Fruit fly (Drosophila melanogaster) whole organism, embryonic: Measurements from ENCODE around the gene CG18095.

Experiments
- Ada2b ChIP-seq: fragments of 200-800 bp; sonication (Bioruptor generic); IDR thresholded peaks from 2 replicates; pipeline ENCODE4 v1.3.6; 2022; ENCODE audit warnings: missing biosample characterization, missing genetic modification characterization
- Adf1 ChIP-seq: fragments of 200-800 bp; sonication (Bioruptor generic); IDR thresholded peaks from 2 replicates; pipeline ENCODE4 v1.3.6; 2022; ENCODE audit warnings: missing biosample characterization, missing genetic modification characterization
- Bteb2 ChIP-seq: fragments of 200-800 bp; sonication (Bioruptor generic); optimal IDR thresholded peaks from 2 replicates; lab custom pipeline; 2016; ENCODE audit warnings: missing biosample characterization, missing genetic modification characterization
- CG10209 ChIP-seq: fragments of 200-800 bp; sonication (Bioruptor generic); optimal IDR thresholded peaks from 3 replicates; lab custom pipeline; 2017; ENCODE audit warnings: missing biosample characterization, mild to moderate bottlenecking, missing genetic modification characterization, missing genetic modification reagents
- CG11560 ChIP-seq: fragments of 200-800 bp; sonication (Bioruptor generic); IDR thresholded peaks from 3 replicates; pipeline ENCODE4 v1.3.6; 2022; ENCODE audit warnings: missing biosample characterization, missing genetic modification characterization
- CG12659 ChIP-seq: fragments of 200-800 bp; sonication (Bioruptor generic); optimal IDR thresholded peaks from 3 replicates; lab custom pipeline; 2017; ENCODE audit warnings: mild to moderate bottlenecking, missing biosample characterization, missing genetic modification reagents, missing genetic modification characterization
- CG12744 ChIP-seq: fragments of 200-800 bp; sonication (Bioruptor generic); optimal IDR thresholded peaks from 2 replicates; lab custom pipeline; 2016; ENCODE audit warnings: missing biosample characterization, missing genetic modification characterization
- CG14710 ChIP-seq: fragments of 200-800 bp; sonication (Bioruptor generic); optimal IDR thresholded peaks from 3 replicates; lab custom pipeline; 2019; ENCODE audit warnings: missing biosample characterization, mild to moderate bottlenecking, missing genetic modification characterization, moderate library complexity
- CG16863 ChIP-seq: fragments of 200-800 bp; sonication (Bioruptor generic); optimal IDR thresholded peaks from 3 replicates; lab custom pipeline; 2016; ENCODE audit warnings: missing biosample characterization, missing genetic modification characterization
- CG31224 ChIP-seq: fragments of 200-800 bp; sonication (Bioruptor generic); IDR thresholded peaks from 2 replicates; pipeline ENCODE4 v1.3.6; 2022; ENCODE audit warnings: missing biosample characterization, missing genetic modification characterization
- CG31441 ChIP-seq: fragments of 200-800 bp; sonication (Bioruptor generic); IDR thresholded peaks from 2 replicates; pipeline ENCODE4 v1.3.6; 2022; ENCODE audit warnings: missing biosample characterization, missing genetic modification characterization
- CG32532 ChIP-seq: fragments of 200-800 bp; sonication (Bioruptor generic); IDR thresholded peaks from 2 replicates; pipeline ENCODE4 v1.3.6; 2022; ENCODE audit warnings: missing biosample characterization, missing genetic modification characterization
- CG32767 ChIP-seq: fragments of 200-800 bp; sonication (Bioruptor generic); IDR thresholded peaks from 2 replicates; pipeline ENCODE4 v1.3.6; 2022; ENCODE audit warnings: missing biosample characterization, missing genetic modification characterization
- CG3726 ChIP-seq: fragments of 200-800 bp; sonication (Bioruptor generic); IDR thresholded peaks from 3 replicates; pipeline ENCODE4, ENCODE4 v1.3.6; 2022; ENCODE audit warnings: missing biosample characterization, missing genetic modification characterization
- CG42726 ChIP-seq: fragments of 200-800 bp; sonication (Bioruptor generic); IDR thresholded peaks from 2 replicates; pipeline ENCODE4 v1.3.6; 2022; ENCODE audit warnings: missing biosample characterization, missing genetic modification characterization; ENCODE audit not compliant: partially characterized antibody
- CG4820 ChIP-seq: fragments of 200-800 bp; sonication (Bioruptor generic); optimal IDR thresholded peaks from 3 replicates; lab custom pipeline; 2016; ENCODE audit warnings: missing biosample characterization, missing genetic modification characterization
- CG6254 ChIP-seq: fragments of 200-800 bp; sonication (Bioruptor generic); optimal IDR thresholded peaks from 3 replicates; lab custom pipeline; 2017; ENCODE audit warnings: mild to moderate bottlenecking, missing biosample characterization, missing genetic modification reagents, missing genetic modification characterization
- CG7928 ChIP-seq: fragments of 200-800 bp; sonication (Bioruptor generic); optimal IDR thresholded peaks from 2 replicates; lab custom pipeline; 2017; ENCODE audit warnings: missing biosample characterization, mild to moderate bottlenecking, missing genetic modification characterization
- CG7963 ChIP-seq: fragments of 200-800 bp; sonication (Bioruptor generic); IDR thresholded peaks from 3 replicates; pipeline ENCODE4 v1.3.6; 2022; ENCODE audit warnings: missing biosample characterization, missing genetic modification characterization; ENCODE audit not compliant: partially characterized antibody
- CG8765 ChIP-seq: fragments of 200-800 bp; sonication (Bioruptor generic); IDR thresholded peaks from 2 replicates; pipeline ENCODE4 v1.3.6; 2022; ENCODE audit warnings: missing biosample characterization, missing genetic modification characterization
- Camta ChIP-seq: fragments of 200-800 bp; sonication (Bioruptor generic); optimal IDR thresholded peaks from 2 replicates; lab custom pipeline; 2016; ENCODE audit warnings: missing biosample characterization, missing genetic modification characterization
- Dbx ChIP-seq: fragments of 200-800 bp; sonication (Bioruptor generic); IDR thresholded peaks from 3 replicates; pipeline ENCODE4 v1.3.6; 2022; ENCODE audit warnings: missing biosample characterization, missing genetic modification characterization
- Dfd ChIP-seq, 2 experiments: fragments of >200 bp; optimal IDR thresholded peaks; 2 replicates each; lab custom pipeline; 2017; ENCODE audit warnings: missing biosample characterization in 2 of 2, missing genetic modification characterization in 2 of 2
- Ets97D ChIP-seq: fragments of 200-800 bp; sonication (Bioruptor generic); optimal IDR thresholded peaks from 3 replicates; lab custom pipeline; 2016; ENCODE audit warnings: missing biosample characterization, missing genetic modification characterization
- H2.0 ChIP-seq: fragments of 200-800 bp; sonication (Bioruptor generic); IDR thresholded peaks from 2 replicates; pipeline ENCODE4 v1.3.6; 2022; ENCODE audit warnings: missing biosample characterization, missing genetic modification characterization
- HHEX ChIP-seq: fragments of 200-800 bp; sonication (Bioruptor generic); optimal IDR thresholded peaks from 3 replicates; lab custom pipeline; 2017; ENCODE audit warnings: missing biosample characterization, mild to moderate bottlenecking, missing genetic modification characterization, missing genetic modification reagents
- HLH54F ChIP-seq: fragments of 200-800 bp; sonication (Bioruptor generic); optimal IDR thresholded peaks from 3 replicates; lab custom pipeline; 2016; ENCODE audit warnings: missing biosample characterization, missing genetic modification characterization
- HLHmδ ChIP-seq: fragments of 200-800 bp; sonication (Bioruptor generic); optimal IDR thresholded peaks from 2 replicates; lab custom pipeline; 2018; ENCODE audit warnings: missing biosample characterization, mild to moderate bottlenecking, missing genetic modification characterization, moderate library complexity
- Hr39 ChIP-seq: fragments of >200 bp; optimal IDR thresholded peaks from 2 replicates; lab custom pipeline; 2017
- Optix ChIP-seq: fragments of 200-800 bp; sonication (Bioruptor generic); IDR thresholded peaks from 3 replicates; pipeline ENCODE4 v1.3.6; 2022; ENCODE audit warnings: missing biosample characterization, missing genetic modification characterization
- Vsx1 ChIP-seq: fragments of 200-800 bp; sonication (Bioruptor generic); optimal IDR thresholded peaks from 2 replicates; lab custom pipeline; 2017; ENCODE audit warnings: missing biosample characterization, mild to moderate bottlenecking, missing genetic modification characterization, missing genetic modification reagents
- al ChIP-seq: fragments of 200-800 bp; sonication (Bioruptor generic); IDR thresholded peaks from 2 replicates; pipeline ENCODE4 v1.3.6; 2022; ENCODE audit warnings: missing biosample characterization, missing genetic modification characterization
- amos ChIP-seq: fragments of 200-800 bp; sonication (Bioruptor generic); IDR thresholded peaks from 2 replicates; pipeline ENCODE4 v1.3.6; 2022; ENCODE audit warnings: missing biosample characterization, missing genetic modification characterization; ENCODE audit not compliant: partially characterized antibody
- bcd ChIP-seq: fragments of 200-800 bp; sonication (Bioruptor generic); optimal IDR thresholded peaks from 2 replicates; lab custom pipeline; 2017; ENCODE audit warnings: missing biosample characterization, mild to moderate bottlenecking, missing genetic modification characterization
- croc ChIP-seq: fragments of 200-800 bp; sonication (Bioruptor generic); conservative IDR thresholded peaks from 3 replicates; pipeline ENCODE4 v1.3.6; 2022; ENCODE audit warnings: missing biosample characterization, missing genetic modification characterization
- da ChIP-seq: fragments of 200-800 bp; sonication (Bioruptor generic); optimal IDR thresholded peaks from 2 replicates; lab custom pipeline; 2016; ENCODE audit warnings: missing biosample characterization, missing genetic modification characterization
- dmrt11E ChIP-seq: fragments of 200-800 bp; sonication (Bioruptor generic); optimal IDR thresholded peaks from 3 replicates; lab custom pipeline; 2018; ENCODE audit warnings: missing biosample characterization, mild to moderate bottlenecking, missing genetic modification characterization, moderate library complexity
- emc ChIP-seq: fragments of 200-800 bp; sonication (Bioruptor generic); optimal IDR thresholded peaks from 2 replicates; lab custom pipeline; 2016; ENCODE audit warnings: missing biosample characterization, missing genetic modification characterization
- fd102C ChIP-seq: fragments of 200-800 bp; sonication (Bioruptor generic); optimal IDR thresholded peaks from 2 replicates; lab custom pipeline; 2018; ENCODE audit warnings: missing biosample characterization, mild to moderate bottlenecking, missing genetic modification characterization, moderate library complexity
- grn ChIP-seq: fragments of 200-800 bp; sonication (Bioruptor generic); optimal IDR thresholded peaks from 3 replicates; lab custom pipeline; 2017; ENCODE audit warnings: missing biosample characterization, missing genetic modification characterization
- gt ChIP-seq: fragments of 200-800 bp; sonication (Bioruptor generic); IDR thresholded peaks from 2 replicates; pipeline ENCODE4 v1.3.6; 2022; ENCODE audit warnings: missing biosample characterization, missing genetic modification characterization
- klu ChIP-seq: fragments of 200-800 bp; sonication (Bioruptor generic); IDR thresholded peaks from 2 replicates; pipeline ENCODE4 v1.3.6; 2022; ENCODE audit warnings: missing biosample characterization, missing genetic modification characterization
- org-1 ChIP-seq: fragments of 200-800 bp; sonication (Bioruptor generic); optimal IDR thresholded peaks from 2 replicates; lab custom pipeline; 2017; ENCODE audit warnings: missing biosample characterization, missing genetic modification characterization
- pita ChIP-seq: fragments of 200-800 bp; sonication (Bioruptor generic); optimal IDR thresholded peaks from 2 replicates; lab custom pipeline; 2017; ENCODE audit warnings: missing biosample characterization, mild to moderate bottlenecking, missing genetic modification characterization
- pzg ChIP-seq: fragments of 200-800 bp; sonication (Bioruptor generic); optimal IDR thresholded peaks from 3 replicates; lab custom pipeline; 2018; ENCODE audit warnings: missing biosample characterization, mild to moderate bottlenecking, missing genetic modification characterization, moderate library complexity
- schlank ChIP-seq: fragments of 200-800 bp; sonication (Bioruptor generic); optimal IDR thresholded peaks from 2 replicates; lab custom pipeline; 2018; ENCODE audit warnings: missing biosample characterization, mild to moderate bottlenecking, missing genetic modification characterization
- ssp ChIP-seq: fragments of 200-800 bp; sonication (Bioruptor generic); IDR thresholded peaks from 2 replicates; pipeline ENCODE4 v1.3.6; 2022; ENCODE audit warnings: missing biosample characterization, missing genetic modification characterization
- tgo ChIP-seq: fragments of 200-800 bp; sonication (Bioruptor generic); IDR thresholded peaks from 3 replicates; pipeline ENCODE4 v1.3.6; 2022; ENCODE audit warnings: missing biosample characterization, missing genetic modification characterization
- usp ChIP-seq: fragments of >200 bp; optimal IDR thresholded peaks from 2 replicates; lab custom pipeline; 2017; ENCODE audit warnings: missing biosample characterization, missing genetic modification characterization
- vvl ChIP-seq: fragments of 200-800 bp; sonication (Bioruptor generic); IDR thresholded peaks from 2 replicates; pipeline ENCODE4 v1.3.6; 2022; ENCODE audit warnings: missing biosample characterization, missing genetic modification characterization
- zfh2 ChIP-seq: fragments of 200-800 bp; sonication (Bioruptor generic); optimal IDR thresholded peaks from 2 replicates; lab custom pipeline; 2016; ENCODE audit warnings: missing biosample characterization, missing genetic modification characterization

The CG18095 gene

dm6 chr2L:14024051-14024745 lies 7.1 kb downstream of the CG18095 start (continued):
- TF ChIP-seq Bteb2 (GFP tag; lab: Kevin White, UChicago) (peak; percentile 98), da (peak; percentile 99), fd102C (GFP tag; lab: Kevin White, UChicago) (peak; percentile 100), CG32767 (GFP tag; lab: Robert Waterston, UW) (peak; percentile 98), usp (GFP tag; lab: Kevin White, UChicago) (no peak), Adf1 (peak; percentile 87), HLHmδ (GFP tag; lab: Kevin White, UChicago) (peak; percentile 100), Hr39 (lab: Kevin White, UChicago) (no peak), amos (GFP tag; lab: Robert Waterston, UW) (no peak), Dbx (GFP tag; lab: Robert Waterston, UW) (peak; percentile 99), CG14710 (tag; lab: Kevin White, UChicago) (peak; percentile 98), Ada2b (peak; percentile 96), klu (peak; percentile 93), CG31224 (GFP tag; lab: Robert Waterston, UW) (peak; percentile 99), CG7963 (GFP tag; lab: Robert Waterston, UW) (no peak), gt (GFP tag; lab: Robert Waterston, UW) (peak; percentile 95), al (GFP tag; lab: Robert Waterston, UW) (peak; percentile 83), CG12659 (peak; percentile 100), pzg (peak; percentile 50), Vsx1 (GFP tag; lab: Kevin White, UChicago) (peak; percentile 100), CG16863 (peak; percentile 99), emc (peak; percentile 98), CG7928 (GFP tag; lab: Kevin White, UChicago) (peak; percentile 85), org-1 (GFP tag; lab: Kevin White, UChicago) (peak; percentile 100), pita (GFP tag; lab: Kevin White, UChicago) (no peak), Dfd (GFP tag; optimal IDR thresholded peaks at IDR 0.05; lab: Kevin White, UChicago) (no peak), CG32532 (GFP tag; lab: Robert Waterston, UW) (peak; percentile 88), ssp (GFP tag; lab: Robert Waterston, UW) (peak; percentile 87), H2.0 (GFP tag; lab: Robert Waterston, UW) (peak; percentile 95), tgo (GFP tag; lab: Robert Waterston, UW) (peak; percentile 95), zfh2 (peak; percentile 91), CG3726 (GFP tag; lab: Robert Waterston, UW) (peak; percentile 99), schlank (tag; lab: Kevin White, UChicago) (peak; percentile 100), Camta (GFP tag; lab: Kevin White, UChicago) (peak; percentile 100), HLH54F (peak; percentile 96), grn (GFP tag; lab: Kevin White, UChicago) (peak; percentile 100), CG31441 (GFP tag; lab: Robert Waterston, UW) (peak; percentile 96), croc (peak; percentile 93), HHEX (GFP tag; lab: Kevin White, UChicago) (peak; percentile 100), Optix (GFP tag; lab: Robert Waterston, UW) (peak; percentile 98), vvl (GFP tag; lab: Robert Waterston, UW) (peak; percentile 98), CG12744 (GFP tag; lab: Kevin White, UChicago) (peak; percentile 99), CG8765 (GFP tag; lab: Robert Waterston, UW) (peak; percentile 87), dmrt11E (tag; lab: Kevin White, UChicago) (peak; percentile 99), CG11560 (peak; percentile 87), CG4820 (GFP tag; lab: Kevin White, UChicago) (peak; percentile 98), Ets97D (peak; percentile 92), CG6254 (GFP tag; lab: Kevin White, UChicago) (peak; percentile 97), bcd (peak; percentile 99), CG10209 (GFP tag; lab: Kevin White, UChicago) (peak; percentile 100), CG42726 (GFP tag; lab: Robert Waterston, UW) (no peak)
